Worm (Caenorhabditis elegans) whole organism, mixed stage, embryonic: ENCODE data around the gene Y25C1A.6.

ENCODE experiments used
- lin-13 ChIP-seq: fragments of 150-350 bp; optimal IDR thresholded peaks from 2 replicates; lab custom pipeline; 2014; ENCODE audit warnings: missing biosample characterization, missing genetic modification characterization
- nhr-12 ChIP-seq: fragments of 150-350 bp; optimal IDR thresholded peaks from 2 replicates; lab custom pipeline; 2014; ENCODE audit warnings: missing biosample characterization, missing genetic modification characterization
- nhr-28 ChIP-seq: fragments of 150-350 bp; optimal IDR thresholded peaks from 2 replicates; lab custom pipeline; 2014; ENCODE audit warnings: missing biosample characterization, missing genetic modification characterization
- pha-4 ChIP-seq: fragments of 150-350 bp; optimal IDR thresholded peaks from 2 replicates; lab custom pipeline; 2018; ENCODE audit warnings: missing biosample characterization, missing genetic modification reagents, missing genetic modification characterization
- snpc-4 ChIP-seq: fragments of 150-350 bp; optimal IDR thresholded peaks from 2 replicates; lab custom pipeline; 2014; ENCODE audit warnings: missing biosample characterization, missing genetic modification characterization
- unc-62 ChIP-seq: fragments of 150-350 bp; optimal IDR thresholded peaks from 2 replicates; lab custom pipeline; 2014; ENCODE audit warnings: missing biosample characterization, missing genetic modification reagents, missing genetic modification characterization
- zip-8 ChIP-seq: fragments of 150-350 bp; optimal IDR thresholded peaks from 2 replicates; lab custom pipeline; 2014; ENCODE audit warnings: missing biosample characterization, missing genetic modification characterization
- ztf-11 ChIP-seq: fragments of 150-350 bp; optimal IDR thresholded peaks from 2 replicates; lab custom pipeline; 2014; ENCODE audit warnings: missing biosample characterization, missing genetic modification characterization

DNA sequence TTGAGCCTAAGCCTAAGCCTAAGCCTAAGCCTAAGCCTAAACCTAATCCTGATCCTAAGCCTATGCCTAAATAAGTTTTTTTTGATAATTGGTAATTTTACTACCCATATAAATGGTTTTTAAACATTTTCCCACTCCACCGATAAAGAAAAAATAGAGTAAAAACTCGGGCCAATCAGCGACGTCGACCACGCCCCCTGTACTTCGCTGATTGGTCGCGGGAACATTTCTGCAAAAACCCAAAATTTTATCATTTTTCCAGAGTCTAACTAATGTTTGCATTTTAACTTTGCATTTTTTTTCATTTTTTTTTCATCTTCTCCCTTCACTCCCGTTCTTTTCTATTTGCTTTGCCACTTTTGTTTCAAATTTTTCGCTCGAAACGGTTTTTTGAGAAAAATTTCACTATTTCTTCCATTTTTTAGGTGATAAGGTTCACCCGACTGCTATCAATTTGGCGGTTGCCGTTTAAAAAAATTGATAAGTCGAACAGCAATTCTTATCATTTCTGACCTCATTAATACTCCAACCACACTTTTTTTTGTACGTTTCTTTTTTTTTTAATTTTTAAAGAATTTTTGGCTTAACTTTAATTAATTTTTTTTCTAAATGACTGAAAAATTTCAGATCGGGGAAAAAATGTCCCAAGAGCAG is 46.6 kb upstream of the Y25C1A.6 start, which contains the start of gene C41H7.2:
- TF ChIP-seq nhr-28 (tag; lab: Kevin White, UChicago) (no peak), nhr-12 (tag; lab: Kevin White, UChicago) (no peak), pha-4 (tag; lab: Kevin White, UChicago) (no peak), ztf-11 (tag; lab: Kevin White, UChicago) (no peak), lin-13 (tag; lab: Kevin White, UChicago) (no peak), snpc-4 (no peak), unc-62 (GFP tag; lab: Kevin White, UChicago) (no peak), zip-8 (no peak)
